Fruit fly (Drosophila melanogaster) whole organism, embryonic: Measurements from ENCODE around the gene Tlk.
A peak's percentile ranks its signal among the peaks of the same experiment; 100 is the strongest.

Source experiments
- Abd-B ChIP-seq: fragments of 200-800 bp; sonication (Bioruptor generic); optimal IDR thresholded peaks from 2 replicates; lab custom pipeline; 2018; ENCODE audit warnings: missing biosample characterization, mild to moderate bottlenecking, missing genetic modification characterization, moderate library complexity
- Adf1 ChIP-seq: fragments of 200-800 bp; sonication (Bioruptor generic); IDR thresholded peaks from 2 replicates; pipeline ENCODE4 v1.3.6; 2022; ENCODE audit warnings: missing biosample characterization, missing genetic modification characterization
- B-H2 ChIP-seq: fragments of 200-800 bp; sonication (Bioruptor generic); optimal IDR thresholded peaks from 2 replicates; lab custom pipeline; 2018; ENCODE audit warnings: missing biosample characterization, mild to moderate bottlenecking, missing genetic modification characterization
- CG10565 ChIP-seq: fragments of 200-800 bp; sonication (Bioruptor generic); optimal IDR thresholded peaks from 3 replicates; lab custom pipeline; 2016; ENCODE audit warnings: missing biosample characterization, mild to moderate bottlenecking, missing genetic modification characterization
- CG13424 ChIP-seq: fragments of 200-800 bp; sonication (Bioruptor generic); optimal IDR thresholded peaks from 2 replicates; lab custom pipeline; 2019; ENCODE audit warnings: missing biosample characterization, mild to moderate bottlenecking, missing genetic modification characterization, moderate library complexity
- CG14014 ChIP-seq: fragments of 200-800 bp; sonication (Bioruptor generic); IDR thresholded peaks from 2 replicates; pipeline ENCODE4 v1.3.6; 2022; ENCODE audit warnings: missing biosample characterization, missing genetic modification characterization
- CG14710 ChIP-seq: fragments of 200-800 bp; sonication (Bioruptor generic); optimal IDR thresholded peaks from 3 replicates; lab custom pipeline; 2019; ENCODE audit warnings: missing biosample characterization, mild to moderate bottlenecking, missing genetic modification characterization, moderate library complexity
- CG14860 ChIP-seq: fragments of 200-800 bp; sonication (Bioruptor generic); IDR thresholded peaks from 3 replicates; pipeline ENCODE4 v1.3.6; 2022; ENCODE audit warnings: missing biosample characterization, missing genetic modification characterization; ENCODE audit not compliant: partially characterized antibody
- CG16779 ChIP-seq: fragments of 200-800 bp; sonication (Bioruptor generic); IDR thresholded peaks from 2 replicates; pipeline ENCODE4 v1.3.6; 2022; ENCODE audit warnings: missing biosample characterization, missing genetic modification characterization
- CG17612 ChIP-seq: fragments of 200-800 bp; sonication (Bioruptor generic); IDR thresholded peaks from 2 replicates; pipeline ENCODE4 v1.3.6; 2022; ENCODE audit warnings: missing biosample characterization, missing genetic modification characterization
- CG17802 ChIP-seq: fragments of 200-800 bp; sonication (Bioruptor generic); optimal IDR thresholded peaks from 2 replicates; lab custom pipeline; 2018; ENCODE audit warnings: missing biosample characterization, mild to moderate bottlenecking, missing genetic modification characterization, moderate library complexity
- CG17829 ChIP-seq: fragments of 200-800 bp; optimal IDR thresholded peaks from 2 replicates; lab custom pipeline; 2019; ENCODE audit warnings: missing biosample characterization, mild to moderate bottlenecking, missing genetic modification characterization, moderate library complexity
- CG18764 ChIP-seq: fragments of 200-800 bp; sonication (Bioruptor generic); optimal IDR thresholded peaks from 3 replicates; lab custom pipeline; 2016; ENCODE audit warnings: missing biosample characterization, missing genetic modification characterization
- CG31388 ChIP-seq: fragments of 200-800 bp; sonication (Bioruptor generic); optimal IDR thresholded peaks from 2 replicates; lab custom pipeline; 2016; ENCODE audit warnings: missing biosample characterization, missing genetic modification characterization
- CG3163 ChIP-seq: fragments of 200-800 bp; sonication (Bioruptor generic); optimal IDR thresholded peaks from 3 replicates; lab custom pipeline; 2016; ENCODE audit warnings: missing biosample characterization, missing genetic modification characterization
- CG3847 ChIP-seq: fragments of 200-800 bp; sonication (Bioruptor generic); IDR thresholded peaks from 2 replicates; pipeline ENCODE4 v1.3.6; 2022; ENCODE audit warnings: missing biosample characterization, missing genetic modification characterization
- CG4707 ChIP-seq: fragments of 200-800 bp; sonication (Bioruptor generic); optimal IDR thresholded peaks from 2 replicates; lab custom pipeline; 2018; ENCODE audit warnings: missing biosample characterization, mild to moderate bottlenecking, missing genetic modification characterization, moderate library complexity
- CG6254 ChIP-seq: fragments of 200-800 bp; sonication (Bioruptor generic); optimal IDR thresholded peaks from 3 replicates; lab custom pipeline; 2017; ENCODE audit warnings: mild to moderate bottlenecking, missing biosample characterization, missing genetic modification reagents, missing genetic modification characterization
- CG6654 ChIP-seq: fragments of 200-800 bp; sonication (Bioruptor generic); optimal IDR thresholded peaks from 2 replicates; lab custom pipeline; 2017; ENCODE audit warnings: missing biosample characterization, mild to moderate bottlenecking, missing genetic modification characterization
- CG6854 ChIP-seq: fragments of 200-800 bp; sonication (Bioruptor generic); optimal IDR thresholded peaks from 3 replicates; lab custom pipeline; 2017; ENCODE audit warnings: missing biosample characterization, mild to moderate bottlenecking, missing genetic modification characterization
- Chrac-16 ChIP-seq: fragments of 200-800 bp; sonication (Bioruptor generic); optimal IDR thresholded peaks from 3 replicates; lab custom pipeline; 2016; ENCODE audit warnings: missing biosample characterization, missing genetic modification characterization
- Dfd ChIP-seq, 2 experiments: fragments of >200 bp; optimal IDR thresholded peaks; 2 replicates each; lab custom pipeline; 2017; ENCODE audit warnings: missing biosample characterization in 2 of 2, missing genetic modification characterization in 2 of 2
- Fer1 ChIP-seq: fragments of 200-800 bp; sonication (Bioruptor generic); optimal IDR thresholded peaks from 2 replicates; lab custom pipeline; 2017; ENCODE audit warnings: missing biosample characterization, mild to moderate bottlenecking, missing genetic modification characterization
- Hand ChIP-seq: fragments of 200-800 bp; sonication (Bioruptor generic); optimal IDR thresholded peaks from 2 replicates; lab custom pipeline; 2017; ENCODE audit warnings: mild to moderate bottlenecking, missing biosample characterization, missing genetic modification reagents, missing genetic modification characterization
- HmgD ChIP-seq: fragments of 200-800 bp; sonication (Bioruptor generic); optimal IDR thresholded peaks from 3 replicates; lab custom pipeline; 2016; ENCODE audit warnings: missing biosample characterization, missing genetic modification characterization
- MBD-R2 ChIP-seq: fragments of 200-800 bp; sonication (Bioruptor generic); IDR thresholded peaks from 2 replicates; pipeline ENCODE4 v1.3.6; 2022; ENCODE audit warnings: missing biosample characterization, missing genetic modification characterization
- Mad ChIP-seq: fragments of 200-800 bp; sonication (Bioruptor generic); optimal IDR thresholded peaks from 2 replicates; lab custom pipeline; 2016; ENCODE audit warnings: missing biosample characterization, missing genetic modification characterization
- Nf-YA ChIP-seq: fragments of 200-800 bp; sonication (Bioruptor generic); IDR thresholded peaks from 2 replicates; pipeline ENCODE4 v1.3.6; 2022; ENCODE audit warnings: missing biosample characterization, missing genetic modification characterization
- Opbp ChIP-seq: fragments of 200-800 bp; sonication (Bioruptor generic); IDR thresholded peaks from 3 replicates; pipeline ENCODE4 v1.3.6; 2022; ENCODE audit warnings: missing biosample characterization, missing genetic modification characterization; ENCODE audit not compliant: partially characterized antibody
- Sry-β ChIP-seq: fragments of 200-800 bp; sonication (Bioruptor generic); optimal IDR thresholded peaks from 2 replicates; lab custom pipeline; 2018; ENCODE audit warnings: missing biosample characterization, mild to moderate bottlenecking, missing genetic modification characterization, moderate library complexity
- Stat92E ChIP-seq, 3 experiments: fragments of >200 bp in 2 of 3; fragments of 200-800 bp in 1 of 3; sonication (Bioruptor generic) in 1 of 3; optimal IDR thresholded peaks; 2 replicates each; lab custom pipeline; 2017 to 2019; ENCODE audit warnings: missing biosample characterization in 3 of 3, missing genetic modification characterization in 3 of 3, mild to moderate bottlenecking in 1 of 3, moderate library complexity in 1 of 3
- Taf1 ChIP-seq: fragments of 200-800 bp; sonication (Bioruptor generic); IDR thresholded peaks from 2 replicates; pipeline ENCODE4 v1.3.6; 2022; ENCODE audit warnings: missing biosample characterization, missing genetic modification characterization
- cato ChIP-seq: fragments of 200-800 bp; sonication (Bioruptor generic); optimal IDR thresholded peaks from 2 replicates; lab custom pipeline; 2016; ENCODE audit warnings: missing biosample characterization, missing genetic modification characterization, borderline replicate concordance
- cwo ChIP-seq: fragments of 200-800 bp; sonication (Bioruptor generic); optimal IDR thresholded peaks from 3 replicates; lab custom pipeline; 2017; ENCODE audit warnings: missing biosample characterization, missing genetic modification characterization, mild to moderate bottlenecking, moderate library complexity, missing genetic modification reagents
- emc ChIP-seq: fragments of 200-800 bp; sonication (Bioruptor generic); optimal IDR thresholded peaks from 2 replicates; lab custom pipeline; 2016; ENCODE audit warnings: missing biosample characterization, missing genetic modification characterization
- fd96Cb ChIP-seq: fragments of 200-800 bp; sonication (Bioruptor generic); optimal IDR thresholded peaks from 2 replicates; lab custom pipeline; 2018; ENCODE audit warnings: missing biosample characterization, mild to moderate bottlenecking, missing genetic modification characterization, moderate library complexity
- ftz-f1 ChIP-seq: fragments of 200-800 bp; sonication (Bioruptor generic); optimal IDR thresholded peaks from 2 replicates; lab custom pipeline; 2016; ENCODE audit warnings: missing biosample characterization, missing genetic modification characterization
- h ChIP-seq: fragments of >200 bp; optimal IDR thresholded peaks from 2 replicates; lab custom pipeline; 2017
- insv ChIP-seq, 2 experiments: fragments of 200-800 bp; sonication (Bioruptor generic); optimal IDR thresholded peaks; 3 replicates each; lab custom pipeline; 2016 to 2018; ENCODE audit warnings: missing biosample characterization in 2 of 2, missing genetic modification characterization in 2 of 2
- inv ChIP-seq: fragments of 200-800 bp; sonication (Bioruptor generic); IDR thresholded peaks from 2 replicates; pipeline ENCODE4 v1.3.6; 2022; ENCODE audit warnings: missing biosample characterization, missing genetic modification characterization; ENCODE audit not compliant: partially characterized antibody
- lab ChIP-seq: fragments of 200-800 bp; sonication (Bioruptor generic); optimal IDR thresholded peaks from 3 replicates; lab custom pipeline; 2017; ENCODE audit warnings: missing biosample characterization, missing genetic modification characterization, mild to moderate bottlenecking, moderate library complexity, missing genetic modification reagents
- lilli ChIP-seq: fragments of 200-800 bp; sonication (Bioruptor generic); optimal IDR thresholded peaks from 3 replicates; lab custom pipeline; 2016; ENCODE audit warnings: missing biosample characterization, missing genetic modification characterization
- otp ChIP-seq: fragments of 200-800 bp; sonication (Bioruptor generic); IDR thresholded peaks from 3 replicates; pipeline ENCODE4, ENCODE4 v1.3.6; 2022; ENCODE audit warnings: missing biosample characterization, missing genetic modification characterization
- p53 ChIP-seq: fragments of 200-800 bp; sonication (Bioruptor generic); optimal IDR thresholded peaks from 2 replicates; lab custom pipeline; 2016; ENCODE audit warnings: missing biosample characterization, missing genetic modification characterization
- pb ChIP-seq: fragments of 200-800 bp; sonication (Bioruptor generic); optimal IDR thresholded peaks from 3 replicates; lab custom pipeline; 2016; ENCODE audit warnings: missing biosample characterization, missing genetic modification characterization
- pfk ChIP-seq: fragments of 200-800 bp; sonication (Bioruptor generic); optimal IDR thresholded peaks from 2 replicates; lab custom pipeline; 2018; ENCODE audit warnings: missing biosample characterization, mild to moderate bottlenecking, missing genetic modification characterization, moderate library complexity
- salm ChIP-seq: fragments of 200-800 bp; sonication (Bioruptor generic); optimal IDR thresholded peaks from 2 replicates; lab custom pipeline; 2018; ENCODE audit warnings: missing biosample characterization, mild to moderate bottlenecking, missing genetic modification characterization
- scrt ChIP-seq: fragments of 200-800 bp; sonication (Bioruptor generic); optimal IDR thresholded peaks from 2 replicates; lab custom pipeline; 2018; ENCODE audit warnings: missing biosample characterization, mild to moderate bottlenecking, missing genetic modification characterization, moderate library complexity
- slp2 ChIP-seq: fragments of 200-800 bp; sonication (Bioruptor generic); optimal IDR thresholded peaks from 2 replicates; lab custom pipeline; 2016; ENCODE audit warnings: missing biosample characterization, missing genetic modification characterization
- sug ChIP-seq: fragments of 200-800 bp; optimal IDR thresholded peaks from 2 replicates; lab custom pipeline; 2019; ENCODE audit warnings: missing biosample characterization, mild to moderate bottlenecking, missing genetic modification characterization, moderate library complexity
- ttk ChIP-seq: fragments of 200-800 bp; sonication (Bioruptor generic); IDR thresholded peaks from 2 replicates; pipeline ENCODE4 v2.1.2; 2022; ENCODE audit warnings: missing biosample characterization, missing genetic modification characterization

Gene Tlk

dm6 chrX:3811340-3811788 lies 91.6 kb downstream of the Tlk start, which contains the start of gene ec (continued):
- TF ChIP-seq Dfd (GFP tag; optimal IDR thresholded peaks at IDR 0.05; lab: Kevin White, UChicago) (no peak), Stat92E (GFP tag; optimal IDR thresholded peaks at IDR 0.05; lab: Kevin White, UChicago) (peak in 1 of 3 experiments; percentile 56), inv (GFP tag; lab: Robert Waterston, UW) (no peak), CG18764 (GFP tag; lab: Kevin White, UChicago) (no peak), ftz-f1 (GFP tag; lab: Kevin White, UChicago) (peak; percentile 56), CG17829 (tag; lab: Kevin White, UChicago) (peak; percentile 67), CG6254 (no peak), Nf-YA (GFP tag; lab: Robert Waterston, UW) (no peak), CG6654 (no peak), CG6854 (no peak), Chrac-16 (no peak), lab (GFP tag; lab: Kevin White, UChicago) (peak; percentile 37), cwo (GFP tag; lab: Kevin White, UChicago) (no peak), Mad (no peak), fd96Cb (no peak), sug (tag; lab: Kevin White, UChicago) (peak; percentile 11), insv (GFP tag; optimal IDR thresholded peaks at IDR 0.05; lab: Kevin White, UChicago) (peak in 1 of 2 experiments; percentile 71), CG3163 (GFP tag; lab: Kevin White, UChicago) (peak; percentile 47), Hand (GFP tag; lab: Kevin White, UChicago) (no peak), CG14860 (GFP tag; lab: Robert Waterston, UW) (no peak), emc (GFP tag; lab: Kevin White, UChicago) (no peak), B-H2 (GFP tag; lab: Kevin White, UChicago) (no peak), Taf1 (GFP tag; lab: Robert Waterston, UW) (no peak), Abd-B (GFP tag; lab: Kevin White, UChicago) (no peak), CG4707 (GFP tag; lab: Kevin White, UChicago) (peak; percentile 43), p53 (GFP tag; lab: Kevin White, UChicago) (no peak), salm (tag; lab: Kevin White, UChicago) (no peak), CG17802 (no peak), CG14014 (GFP tag; lab: Robert Waterston, UW) (no peak), pfk (no peak), slp2 (GFP tag; lab: Kevin White, UChicago) (no peak), ttk (GFP tag; lab: Robert Waterston, UW) (no peak), scrt (GFP tag; lab: Kevin White, UChicago) (peak; percentile 19), Fer1 (peak; percentile 54), Sry-β (GFP tag; lab: Kevin White, UChicago) (no peak), CG31388 (no peak), h (lab: Kevin White, UChicago) (no peak), HmgD (GFP tag; lab: Kevin White, UChicago) (peak; percentile 77), MBD-R2 (GFP tag; lab: Robert Waterston, UW) (peak; percentile 52; the same call in 1 of the 2 replicates), lilli (GFP tag; lab: Kevin White, UChicago) (peak; percentile 31), CG16779 (GFP tag; lab: Robert Waterston, UW) (no peak), Adf1 (peak; percentile 36; the same call in 1 of the 2 replicates), CG17612 (GFP tag; lab: Robert Waterston, UW) (no peak), CG10565 (no peak), CG14710 (tag; lab: Kevin White, UChicago) (peak; percentile 55), otp (0 out of 3 replicates have a peak, but pooled peaks have one; percentile 39), Opbp (GFP tag; lab: Robert Waterston, UW) (peak; percentile 61; the same call in 2 of the 3 replicates), cato (GFP tag; lab: Kevin White, UChicago) (no peak), CG13424 (no peak), pb (GFP tag; lab: Kevin White, UChicago) (no peak), CG3847 (GFP tag; lab: Robert Waterston, UW) (no peak)
